Fruit fly (Drosophila melanogaster) whole organism, embryonic: ENCODE measurements around the gene CG45428.

Source experiments
- Awh ChIP-seq: fragments of 200-800 bp; sonication (Bioruptor generic); IDR thresholded peaks from 2 replicates; pipeline ENCODE4, ENCODE4 v1.3.6; 2022; ENCODE audit warnings: missing biosample characterization, missing genetic modification characterization
- C15 ChIP-seq: fragments of 200-800 bp; sonication (Bioruptor generic); IDR thresholded peaks from 3 replicates; pipeline ENCODE4 v1.3.6; 2022; ENCODE audit warnings: missing biosample characterization, missing genetic modification characterization
- CG10321 ChIP-seq: fragments of 200-800 bp; sonication (Bioruptor generic); IDR thresholded peaks from 2 replicates; pipeline ENCODE4 v1.3.6; 2022; ENCODE audit warnings: missing biosample characterization, missing genetic modification characterization
- CG10979 ChIP-seq: fragments of 200-800 bp; sonication (Bioruptor generic); optimal IDR thresholded peaks from 2 replicates; lab custom pipeline; 2018; ENCODE audit warnings: missing biosample characterization, mild to moderate bottlenecking, missing genetic modification characterization, moderate library complexity
- CG11085 ChIP-seq: fragments of 200-800 bp; sonication (Bioruptor generic); IDR thresholded peaks from 2 replicates; pipeline ENCODE4 v1.3.6; 2022; ENCODE audit warnings: missing biosample characterization, missing genetic modification characterization
- CG11093 ChIP-seq: fragments of 200-800 bp; sonication (Bioruptor generic); IDR thresholded peaks from 3 replicates; pipeline ENCODE4 v1.3.6; 2022; ENCODE audit warnings: missing biosample characterization, missing genetic modification characterization
- CG11247 ChIP-seq: fragments of 200-800 bp; sonication (Bioruptor generic); IDR thresholded peaks from 2 replicates; pipeline ENCODE4 v1.3.6; 2022; ENCODE audit warnings: missing biosample characterization, missing genetic modification characterization
- CG11560 ChIP-seq: fragments of 200-800 bp; sonication (Bioruptor generic); IDR thresholded peaks from 3 replicates; pipeline ENCODE4 v1.3.6; 2022; ENCODE audit warnings: missing biosample characterization, missing genetic modification characterization
- CG13296 ChIP-seq: fragments of 200-800 bp; sonication (Bioruptor generic); optimal IDR thresholded peaks from 3 replicates; lab custom pipeline; 2018; ENCODE audit warnings: missing biosample characterization, mild to moderate bottlenecking, missing genetic modification characterization
- CG14710 ChIP-seq: fragments of 200-800 bp; sonication (Bioruptor generic); optimal IDR thresholded peaks from 3 replicates; lab custom pipeline; 2019; ENCODE audit warnings: missing biosample characterization, mild to moderate bottlenecking, missing genetic modification characterization, moderate library complexity
- CG1529 ChIP-seq: fragments of 200-800 bp; sonication (Bioruptor generic); optimal IDR thresholded peaks from 3 replicates; lab custom pipeline; 2018; ENCODE audit warnings: missing biosample characterization, missing genetic modification characterization
- CG18011 ChIP-seq: fragments of 200-800 bp; sonication (Bioruptor generic); optimal IDR thresholded peaks from 2 replicates; lab custom pipeline; 2017; ENCODE audit warnings: missing biosample characterization, missing genetic modification characterization, mild to moderate bottlenecking, moderate library complexity, missing genotype
- CG1832 ChIP-seq: fragments of 200-800 bp; sonication (Bioruptor generic); optimal IDR thresholded peaks from 2 replicates; lab custom pipeline; 2017; ENCODE audit warnings: missing biosample characterization, mild to moderate bottlenecking, missing genetic modification characterization, inconsistent platforms
- CG33213 ChIP-seq: fragments of 200-800 bp; sonication (Bioruptor generic); optimal IDR thresholded peaks from 3 replicates; lab custom pipeline; 2016; ENCODE audit warnings: missing biosample characterization, missing genetic modification characterization
- CG34224 ChIP-seq: fragments of 200-800 bp; sonication (Bioruptor generic); IDR thresholded peaks from 3 replicates; pipeline ENCODE4 v1.3.6; 2022; ENCODE audit warnings: missing biosample characterization, missing genetic modification characterization; ENCODE audit not compliant: partially characterized antibody
- CG3726 ChIP-seq: fragments of 200-800 bp; sonication (Bioruptor generic); IDR thresholded peaks from 3 replicates; pipeline ENCODE4, ENCODE4 v1.3.6; 2022; ENCODE audit warnings: missing biosample characterization, missing genetic modification characterization
- CG4730 ChIP-seq: fragments of 200-800 bp; sonication (Bioruptor generic); IDR thresholded peaks from 2 replicates; pipeline ENCODE4 v1.3.6; 2022; ENCODE audit warnings: missing biosample characterization, missing genetic modification characterization
- CG4854 ChIP-seq: fragments of 200-800 bp; sonication (Bioruptor generic); optimal IDR thresholded peaks from 2 replicates; lab custom pipeline; 2016; ENCODE audit warnings: missing biosample characterization, missing genetic modification characterization, inconsistent platforms
- CG6254 ChIP-seq: fragments of 200-800 bp; sonication (Bioruptor generic); optimal IDR thresholded peaks from 3 replicates; lab custom pipeline; 2017; ENCODE audit warnings: mild to moderate bottlenecking, missing biosample characterization, missing genetic modification reagents, missing genetic modification characterization
- CG6813 ChIP-seq: fragments of 200-800 bp; sonication (Bioruptor generic); optimal IDR thresholded peaks from 2 replicates; lab custom pipeline; 2017; ENCODE audit warnings: missing biosample characterization, missing genetic modification characterization, mild to moderate bottlenecking, moderate library complexity, missing genetic modification reagents
- CG8359 ChIP-seq: fragments of 200-800 bp; sonication (Bioruptor generic); optimal IDR thresholded peaks from 2 replicates; lab custom pipeline; 2017; ENCODE audit warnings: missing biosample characterization, mild to moderate bottlenecking, missing genetic modification characterization, borderline replicate concordance
- CrebB ChIP-seq: fragments of 200-800 bp; sonication (Bioruptor generic); optimal IDR thresholded peaks from 3 replicates; lab custom pipeline; 2018; ENCODE audit warnings: missing biosample characterization, mild to moderate bottlenecking, missing genetic modification characterization
- Dek ChIP-seq: fragments of 200-800 bp; sonication (Bioruptor generic); optimal IDR thresholded peaks from 3 replicates; lab custom pipeline; 2019; ENCODE audit warnings: missing biosample characterization, mild to moderate bottlenecking, missing genetic modification characterization, moderate library complexity
- Doc2 ChIP-seq: fragments of 200-800 bp; sonication (Bioruptor generic); IDR thresholded peaks from 2 replicates; pipeline ENCODE4 v1.3.6; 2022; ENCODE audit warnings: missing biosample characterization, missing genetic modification characterization
- E2f1 ChIP-seq: fragments of 200-800 bp; sonication (Bioruptor generic); IDR thresholded peaks from 2 replicates; pipeline ENCODE4 v1.3.6; 2022; ENCODE audit warnings: missing biosample characterization, missing genetic modification characterization
- Hand ChIP-seq: fragments of 200-800 bp; sonication (Bioruptor generic); optimal IDR thresholded peaks from 2 replicates; lab custom pipeline; 2017; ENCODE audit warnings: mild to moderate bottlenecking, missing biosample characterization, missing genetic modification reagents, missing genetic modification characterization
- Lpt ChIP-seq: fragments of >200 bp; optimal IDR thresholded peaks from 2 replicates; lab custom pipeline; 2018; ENCODE audit warnings: missing biosample characterization, missing genetic modification characterization
- Mes4 ChIP-seq: fragments of 200-800 bp; sonication (Bioruptor generic); optimal IDR thresholded peaks from 2 replicates; lab custom pipeline; 2016; ENCODE audit warnings: missing biosample characterization, missing genetic modification characterization
- Mrtf ChIP-seq: fragments of 200-800 bp; sonication (Bioruptor generic); IDR thresholded peaks from 3 replicates; pipeline ENCODE4 v1.3.6; 2022; ENCODE audit warnings: missing biosample characterization, missing genetic modification characterization
- Nf-YA ChIP-seq: fragments of 200-800 bp; sonication (Bioruptor generic); IDR thresholded peaks from 2 replicates; pipeline ENCODE4 v1.3.6; 2022; ENCODE audit warnings: missing biosample characterization, missing genetic modification characterization
- Nf-YB ChIP-seq: fragments of 200-800 bp; sonication (Bioruptor generic); optimal IDR thresholded peaks from 3 replicates; lab custom pipeline; 2019; ENCODE audit warnings: missing biosample characterization, mild to moderate bottlenecking, missing genetic modification characterization, moderate library complexity
- Scr ChIP-seq: fragments of 200-800 bp; sonication (Bioruptor generic); IDR thresholded peaks from 2 replicates; pipeline ENCODE4 v1.3.6; 2022; ENCODE audit warnings: missing biosample characterization, missing genetic modification characterization; ENCODE audit not compliant: partially characterized antibody
- Sin3A ChIP-seq: fragments of >200 bp; optimal IDR thresholded peaks from 2 replicates; lab custom pipeline; 2018
- btn ChIP-seq: fragments of 200-800 bp; sonication (Bioruptor generic); optimal IDR thresholded peaks from 2 replicates; lab custom pipeline; 2016; ENCODE audit warnings: missing biosample characterization, missing genetic modification characterization
- cad ChIP-seq: fragments of >200 bp; optimal IDR thresholded peaks from 2 replicates; lab custom pipeline; 2017; ENCODE audit warnings: missing biosample characterization, missing genetic modification characterization
- chm ChIP-seq: fragments of 200-800 bp; sonication (Bioruptor generic); IDR thresholded peaks from 2 replicates; pipeline ENCODE4 v1.3.6; 2022; ENCODE audit warnings: missing biosample characterization, missing genetic modification characterization
- dan ChIP-seq: fragments of 200-800 bp; sonication (Bioruptor generic); IDR thresholded peaks from 2 replicates; pipeline ENCODE4 v1.3.6; 2022; ENCODE audit warnings: missing biosample characterization, missing genetic modification characterization
- fd102C ChIP-seq: fragments of 200-800 bp; sonication (Bioruptor generic); optimal IDR thresholded peaks from 2 replicates; lab custom pipeline; 2018; ENCODE audit warnings: missing biosample characterization, mild to moderate bottlenecking, missing genetic modification characterization, moderate library complexity
- fd3F ChIP-seq: fragments of 200-800 bp; sonication (Bioruptor generic); optimal IDR thresholded peaks from 2 replicates; lab custom pipeline; 2018; ENCODE audit warnings: missing biosample characterization, mild to moderate bottlenecking, missing genetic modification characterization, moderate library complexity
- grau ChIP-seq: fragments of 200-800 bp; optimal IDR thresholded peaks from 3 replicates; lab custom pipeline; 2019; ENCODE audit warnings: missing biosample characterization, mild to moderate bottlenecking, missing genetic modification characterization, moderate library complexity
- h ChIP-seq: fragments of >200 bp; optimal IDR thresholded peaks from 2 replicates; lab custom pipeline; 2017
- insv ChIP-seq, 2 experiments: fragments of 200-800 bp; sonication (Bioruptor generic); optimal IDR thresholded peaks; 3 replicates each; lab custom pipeline; 2016 to 2018; ENCODE audit warnings: missing biosample characterization in 2 of 2, missing genetic modification characterization in 2 of 2
- lola ChIP-seq, 3 experiments: fragments of >200 bp in 2 of 3; fragments of 200-800 bp in 1 of 3; sonication (Bioruptor generic) in 1 of 3; optimal IDR thresholded peaks; 2 replicates each; lab custom pipeline; 2017 to 2019; ENCODE audit warnings: missing biosample characterization in 3 of 3, missing genetic modification characterization in 3 of 3, mild to moderate bottlenecking in 1 of 3, moderate library complexity in 1 of 3
- sim ChIP-seq: fragments of 200-800 bp; sonication (Bioruptor generic); IDR thresholded peaks from 2 replicates; pipeline ENCODE4 v1.3.6; 2022; ENCODE audit warnings: missing biosample characterization, missing genetic modification characterization
- slbo ChIP-seq: fragments of 200-800 bp; sonication (Bioruptor generic); IDR thresholded peaks from 2 replicates; pipeline ENCODE4 v1.3.6; 2022; ENCODE audit warnings: missing biosample characterization, missing genetic modification characterization
- sqz ChIP-seq: fragments of 200-800 bp; sonication (Bioruptor generic); optimal IDR thresholded peaks from 3 replicates; lab custom pipeline; 2018; ENCODE audit warnings: missing biosample characterization, mild to moderate bottlenecking, missing genetic modification characterization
- sr ChIP-seq: fragments of 200-800 bp; sonication (Bioruptor generic); IDR thresholded peaks from 3 replicates; pipeline ENCODE4 v1.3.6; 2022; ENCODE audit warnings: missing biosample characterization, missing genetic modification characterization
- stc ChIP-seq: fragments of 200-800 bp; sonication (Bioruptor generic); IDR thresholded peaks from 2 replicates; pipeline ENCODE4 v1.3.6; 2022; ENCODE audit warnings: missing biosample characterization, missing genetic modification characterization
- stwl ChIP-seq: fragments of 200-800 bp; sonication (Bioruptor generic); optimal IDR thresholded peaks from 3 replicates; lab custom pipeline; 2018; ENCODE audit warnings: missing biosample characterization, mild to moderate bottlenecking, missing genetic modification characterization, moderate library complexity
- vfl ChIP-seq: fragments of 200-800 bp; sonication (Bioruptor generic); optimal IDR thresholded peaks from 2 replicates; lab custom pipeline; 2016; ENCODE audit warnings: missing biosample characterization, missing genetic modification characterization
- wek ChIP-seq: fragments of 200-800 bp; sonication (Bioruptor generic); optimal IDR thresholded peaks from 3 replicates; lab custom pipeline; 2018; ENCODE audit warnings: missing biosample characterization, mild to moderate bottlenecking, missing genetic modification characterization, moderate library complexity

CG45428 gene

DNA sequence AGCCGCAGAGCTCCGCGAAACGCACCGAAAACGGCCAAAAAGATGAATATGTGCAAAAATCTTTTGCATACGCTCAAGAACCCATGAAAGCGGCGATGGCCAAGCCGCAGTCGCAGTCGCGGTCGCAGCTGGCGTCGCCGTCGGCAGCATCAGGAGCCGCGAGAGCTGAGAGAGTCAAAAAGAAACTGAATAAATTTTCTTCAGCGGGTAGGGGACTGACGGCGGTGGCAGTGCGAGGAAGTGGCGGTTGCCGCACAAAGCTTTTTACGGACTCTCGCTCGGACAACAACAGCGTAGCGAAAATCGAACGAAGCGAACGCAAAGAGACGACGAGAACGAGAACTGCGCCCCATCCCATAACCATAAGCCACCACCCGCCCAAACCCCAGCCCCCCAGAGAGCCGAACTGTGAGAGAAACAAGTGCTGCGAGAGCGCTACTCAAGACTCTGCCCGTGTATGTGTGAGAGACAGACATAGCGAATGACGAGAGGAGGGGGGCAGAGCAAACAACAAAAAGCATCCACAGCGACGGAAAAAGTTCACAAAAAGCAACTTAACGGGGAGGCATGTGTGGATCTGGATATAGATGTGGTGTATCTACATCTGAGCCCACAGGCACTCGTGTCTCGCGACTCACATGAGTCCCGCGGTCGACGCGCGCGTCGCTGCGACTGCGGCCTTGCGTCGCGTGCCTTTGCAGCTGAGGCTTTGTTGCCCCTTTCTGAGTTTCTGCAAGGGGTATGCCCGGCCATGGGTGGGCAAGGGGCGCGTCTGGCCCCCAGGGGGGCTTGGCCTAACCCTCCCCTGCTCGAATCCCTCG is 1.5 kb downstream of the CG45428 start, which contains the start of gene jim (continued):
- TF ChIP-seq CG4854 (GFP tag; lab: Kevin White, UChicago) (no peak), insv (GFP tag; optimal IDR thresholded peaks at IDR 0.05; lab: Kevin White, UChicago) (no peak), CG10321 (GFP tag; lab: Robert Waterston, UW) (no peak), wek (GFP tag; lab: Kevin White, UChicago) (no peak), fd3F (GFP tag; lab: Kevin White, UChicago) (no peak), stwl (tag; lab: Kevin White, UChicago) (no peak), CG4730 (GFP tag; lab: Robert Waterston, UW) (no peak), CG6254 (GFP tag; lab: Kevin White, UChicago) (peak; percentile 19), CG11560 (no peak), Nf-YB (GFP tag; lab: Kevin White, UChicago) (no peak), CG18011 (GFP tag; lab: Kevin White, UChicago) (no peak), Scr (GFP tag; lab: Robert Waterston, UW) (no peak), Awh (GFP tag; lab: Robert Waterston, UW) (no peak), CG13296 (GFP tag; lab: Kevin White, UChicago) (no peak), dan (GFP tag; lab: Robert Waterston, UW) (no peak), Nf-YA (GFP tag; lab: Robert Waterston, UW) (no peak), vfl (GFP tag; lab: Kevin White, UChicago) (no peak), sqz (GFP tag; lab: Kevin White, UChicago) (peak; percentile 26), CG1529 (no peak), Mrtf (no peak), cad (GFP tag; lab: Kevin White, UChicago) (no peak), lola (GFP tag; optimal IDR thresholded peaks at IDR 0.05; lab: Kevin White, UChicago) (no peak), E2f1 (GFP tag; lab: Robert Waterston, UW) (no peak), Lpt (GFP tag; lab: Kevin White, UChicago) (no peak), CG34224 (GFP tag; lab: Robert Waterston, UW) (peak; percentile 66; the same call in 1 of the 3 replicates), Sin3A (no peak), stc (GFP tag; lab: Robert Waterston, UW) (no peak; the same call in 1 of the 2 replicates), CG1832 (GFP tag; lab: Kevin White, UChicago) (no peak), chm (GFP tag; lab: Robert Waterston, UW) (no peak), CG33213 (GFP tag; lab: Kevin White, UChicago) (no peak), CG11247 (GFP tag; lab: Robert Waterston, UW) (no peak; the same call in 1 of the 2 replicates), h (lab: Kevin White, UChicago) (no peak), CG10979 (no peak), CG8359 (no peak), sr (GFP tag; lab: Robert Waterston, UW) (no peak), fd102C (GFP tag; lab: Kevin White, UChicago) (no peak), grau (no peak), Doc2 (GFP tag; lab: Robert Waterston, UW) (no peak), Hand (GFP tag; lab: Kevin White, UChicago) (peak; percentile 65), CrebB (no peak), slbo (peak; percentile 23; the same call in 1 of the 2 replicates), Mes4 (GFP tag; lab: Kevin White, UChicago) (no peak), CG11093 (GFP tag; lab: Robert Waterston, UW) (no peak), CG14710 (tag; lab: Kevin White, UChicago) (no peak), CG6813 (GFP tag; lab: Kevin White, UChicago) (peak; percentile 39), C15 (GFP tag; lab: Robert Waterston, UW) (no peak), CG3726 (GFP tag; lab: Robert Waterston, UW) (no peak), Dek (no peak), sim (GFP tag; lab: Robert Waterston, UW) (no peak), btn (no peak), CG11085 (no peak)
